Fruit fly (Drosophila melanogaster): ENCODE results near the gene t-cup.

Gene t-cup

dm6 chr2L:12487311-12487710, 9.8 kb downstream of the t-cup start (continued):
- TF ChIP-seq dati (GFP tag; IDR thresholded peaks at IDR 0.05) (no peak), CG15011 (GFP tag; optimal IDR thresholded peaks at IDR 0.05) (peak; percentile 38), CG7271 (tag; optimal IDR thresholded peaks at IDR 0.05) (peak; percentile 21), mam (GFP tag; optimal IDR thresholded peaks at IDR 0.05) (no peak), ftz-f1 (GFP tag; optimal IDR thresholded peaks at IDR 0.05) (no peak), CG13296 (GFP tag; optimal IDR thresholded peaks at IDR 0.05) (no peak), pnt (GFP tag; optimal IDR thresholded peaks at IDR 0.05) (no peak), CG9876 (GFP tag; optimal IDR thresholded peaks at IDR 0.05) (no peak), CG2129 (GFP tag; IDR thresholded peaks at IDR 0.05; ENCODE audit: partially characterized antibody) (no peak), Ptx1 (GFP tag; IDR thresholded peaks at IDR 0.05) (no peak), CG12391 (tag; optimal IDR thresholded peaks at IDR 0.05) (peak; percentile 0), CG3847 (GFP tag; IDR thresholded peaks at IDR 0.05) (no peak), croc (GFP tag; conservative IDR thresholded peaks at IDR 0.05) (no peak), scrt (GFP tag; optimal IDR thresholded peaks at IDR 0.05) (no peak), nmo (GFP tag; optimal IDR thresholded peaks at IDR 0.05) (no peak), CG4617 (GFP tag; optimal IDR thresholded peaks at IDR 0.05; ENCODE audit: borderline replicate concordance) (no peak), otp (GFP tag; IDR thresholded peaks at IDR 0.05) (peak; percentile 47; the same call in 2 of the 3 replicates), kah (GFP tag; optimal IDR thresholded peaks at IDR 0.05) (no peak), crp (GFP tag; optimal IDR thresholded peaks at IDR 0.05) (no peak), Bteb2 (GFP tag; optimal IDR thresholded peaks at IDR 0.05) (no peak), CG9727 (GFP tag; optimal IDR thresholded peaks at IDR 0.05) (peak; percentile 39), lilli (GFP tag; optimal IDR thresholded peaks at IDR 0.05) (no peak), sens-2 (GFP tag; IDR thresholded peaks at IDR 0.05) (no peak), CG15269 (tag; optimal IDR thresholded peaks at IDR 0.05) (peak; percentile 17), ssp (GFP tag; IDR thresholded peaks at IDR 0.05) (no peak), CG12299 (tag; optimal IDR thresholded peaks at IDR 0.05) (no peak), MESR4 (GFP tag; optimal IDR thresholded peaks at IDR 0.05) (no peak), CTCF (GFP tag; optimal IDR thresholded peaks at IDR 0.05) (peak; percentile 20), CG17829 (tag; optimal IDR thresholded peaks at IDR 0.05) (no peak), hb (GFP tag; IDR thresholded peaks at IDR 0.05; ENCODE audit: partially characterized antibody) (no peak), gce (GFP tag; IDR thresholded peaks at IDR 0.05) (no peak), CG15514 (GFP tag; optimal IDR thresholded peaks at IDR 0.05) (no peak), CG2199 (GFP tag; IDR thresholded peaks at IDR 0.05) (no peak), Dbx (GFP tag; IDR thresholded peaks at IDR 0.05) (no peak), pros (GFP tag; optimal IDR thresholded peaks at IDR 0.05) (no peak), odd (GFP tag; optimal IDR thresholded peaks at IDR 0.05) (peak; percentile 56), tx (GFP tag; optimal IDR thresholded peaks at IDR 0.05) (no peak), Ets65A (GFP tag) (no peak), grn (GFP tag; optimal IDR thresholded peaks at IDR 0.05) (no peak), CG4854 (GFP tag; optimal IDR thresholded peaks at IDR 0.05) (no peak), Spps (tag; optimal IDR thresholded peaks at IDR 0.05) (peak; percentile 50), inv (GFP tag; IDR thresholded peaks at IDR 0.05; ENCODE audit: partially characterized antibody) (no peak), dimm (GFP tag; IDR thresholded peaks at IDR 0.05) (no peak), stc (GFP tag; IDR thresholded peaks at IDR 0.05) (no peak; the same call in 1 of the 2 replicates), CG34224 (GFP tag; IDR thresholded peaks at IDR 0.05; ENCODE audit: partially characterized antibody) (no peak), lbe (GFP tag; optimal IDR thresholded peaks at IDR 0.05) (no peak), ind (GFP tag; optimal IDR thresholded peaks at IDR 0.05) (no peak), disco-r (GFP tag; optimal IDR thresholded peaks at IDR 0.05) (no peak), CG2678 (tag; optimal IDR thresholded peaks at IDR 0.05) (peak; percentile 58), CG10431 (GFP tag; optimal IDR thresholded peaks at IDR 0.05) (peak; percentile 78), CG13287 (GFP tag; IDR thresholded peaks at IDR 0.05; ENCODE audit: partially characterized antibody) (no peak), Dp (GFP tag; optimal IDR thresholded peaks at IDR 0.05) (no peak)
